Worm (Caenorhabditis elegans) whole organism, late embryonic: ENCODE measurements around the gene C16H3.3.

Source experiments
- ama-1 ChIP-seq: fragments of 150-350 bp; optimal IDR thresholded peaks from 2 replicates; lab custom pipeline; 2014
- ceh-14 ChIP-seq: sonication (generic microtip); optimal IDR thresholded peaks from 2 replicates; lab custom pipeline; 2016; ENCODE audit warnings: missing genotype, missing genetic modification characterization, missing compliant biosample characterization
- ceh-30 ChIP-seq: fragments of 150-350 bp; optimal IDR thresholded peaks from 2 replicates; lab custom pipeline; 2014; ENCODE audit warnings: missing biosample characterization, missing genetic modification characterization
- che-1 ChIP-seq: sonication (generic microtip); optimal IDR thresholded peaks from 2 replicates; lab custom pipeline; 2016; ENCODE audit warnings: mild to moderate bottlenecking, missing genetic modification characterization, missing compliant biosample characterization
- dve-1 ChIP-seq: sonication (generic microtip); optimal IDR thresholded peaks from 2 replicates; lab custom pipeline; 2017; ENCODE audit warnings: antibody characterized with exemption, mild to moderate bottlenecking, missing genetic modification characterization, missing compliant biosample characterization
- elt-4 ChIP-seq: sonication (generic microtip); optimal IDR thresholded peaks from 2 replicates; lab custom pipeline; 2016; ENCODE audit warnings: missing genetic modification characterization, missing compliant biosample characterization
- nfya-1 ChIP-seq: sonication (generic microtip); optimal IDR thresholded peaks from 2 replicates; lab custom pipeline; 2017; ENCODE audit warnings: missing genetic modification characterization, mild to moderate bottlenecking, missing compliant biosample characterization, antibody characterized with exemption, moderate library complexity
- nhr-11 ChIP-seq: fragments of 150-350 bp; optimal IDR thresholded peaks from 2 replicates; lab custom pipeline; 2014; ENCODE audit warnings: missing biosample characterization, missing genetic modification characterization
- pag-3 ChIP-seq: sonication (generic microtip); optimal IDR thresholded peaks from 2 replicates; lab custom pipeline; 2016; ENCODE audit warnings: missing compliant biosample characterization, missing genetic modification characterization, borderline replicate concordance
- pqm-1 ChIP-seq: sonication (generic microtip); optimal IDR thresholded peaks from 2 replicates; lab custom pipeline; 2016; ENCODE audit warnings: missing genetic modification characterization, missing compliant biosample characterization
- unc-3 ChIP-seq, 2 experiments: fragments of 200-800 bp in 1 of 2; sonication (Bioruptor generic) in 1 of 2; sonication (generic microtip) in 1 of 2; conservative IDR thresholded peaks in 1 of 2; optimal IDR thresholded peaks in 1 of 2; 2 replicates each; pipeline versions ENCODE4 v1.3.6 to Lab custom; 2016 to 2022; ENCODE audit warnings: missing compliant biosample characterization in 2 of 2, missing genetic modification characterization in 2 of 2, missing genetic modification reagents in 1 of 2
- unc-42 ChIP-seq: sonication (generic microtip); optimal IDR thresholded peaks from 2 replicates; lab custom pipeline; 2016; ENCODE audit warnings: missing genotype, missing genetic modification characterization, missing compliant biosample characterization

DNA sequence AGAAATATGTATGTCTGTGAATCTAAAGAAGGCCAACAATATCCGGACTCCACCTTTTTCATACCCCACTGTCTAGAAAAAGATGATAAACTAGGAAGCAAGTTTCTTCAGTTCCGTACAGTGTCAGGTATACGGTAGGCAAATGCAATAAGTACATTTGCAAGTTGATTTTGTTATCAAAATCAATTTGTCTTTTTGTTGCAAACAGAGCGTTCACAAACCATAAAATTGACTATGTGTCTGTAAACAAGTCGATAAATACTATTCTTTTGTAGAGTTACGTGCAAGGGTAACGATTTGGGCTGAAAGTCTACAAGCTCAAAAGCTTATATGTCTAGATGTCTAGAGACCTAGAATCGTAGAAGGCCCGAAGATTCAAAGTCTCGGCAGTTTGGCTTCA, 15.9 kb upstream of the C16H3.3 start:
- TF ChIP-seq dve-1 (no peak), pag-3 (tag; lab: Kevin White, UChicago) (no peak), che-1 (tag; lab: Kevin White, UChicago) (no peak), ceh-14 (tag; lab: Kevin White, UChicago) (no peak), pqm-1 (tag; lab: Kevin White, UChicago) (no peak), unc-42 (tag; lab: Kevin White, UChicago) (no peak), ceh-30 (tag; lab: Kevin White, UChicago) (no peak), ama-1 (lab: Kevin White, UChicago) (no peak), elt-4 (no peak), nfya-1 (tag; lab: Kevin White, UChicago) (no peak), unc-3 (GFP tag; conservative IDR thresholded peaks at IDR 0.05; lab: Robert Waterston, UW) (no peak), unc-3 (tag; optimal IDR thresholded peaks at IDR 0.05; lab: Kevin White, UChicago) (no peak), nhr-11 (tag; lab: Kevin White, UChicago) (no peak)
